Worm (Caenorhabditis elegans) whole organism, mixed stage, embryonic: ENCODE data around the gene lips-2.

ENCODE experiments used
- ces-1 ChIP-seq: fragments of 150-350 bp; optimal IDR thresholded peaks from 2 replicates; lab custom pipeline; 2014; ENCODE audit warnings: missing biosample characterization, missing genetic modification reagents, missing genetic modification characterization
- elt-1 ChIP-seq: sonication (generic microtip); optimal IDR thresholded peaks from 2 replicates; lab custom pipeline; 2017; ENCODE audit warnings: missing genetic modification characterization, mild to moderate bottlenecking, missing compliant biosample characterization, antibody characterized with exemption, moderate library complexity, borderline replicate concordance; ENCODE audit not compliant: insufficient read depth
- ham-2 ChIP-seq: fragments of 200-800 bp; sonication (Bioruptor generic); optimal IDR thresholded peaks from 2 replicates; lab custom pipeline; 2018; ENCODE audit warnings: mild to moderate bottlenecking, missing genetic modification characterization, missing compliant biosample characterization
- hlh-1 ChIP-seq: fragments of 150-350 bp; optimal IDR thresholded peaks from 2 replicates; lab custom pipeline; 2014; ENCODE audit warnings: missing biosample characterization, missing genetic modification reagents, missing genetic modification characterization
- lin-13 ChIP-seq: fragments of 150-350 bp; optimal IDR thresholded peaks from 2 replicates; lab custom pipeline; 2014; ENCODE audit warnings: missing biosample characterization, missing genetic modification characterization
- lsy-2 ChIP-seq: fragments of 150-350 bp; optimal IDR thresholded peaks from 2 replicates; lab custom pipeline; 2014; ENCODE audit warnings: missing biosample characterization, missing genetic modification characterization
- mep-1 ChIP-seq: fragments of 150-350 bp; optimal IDR thresholded peaks from 2 replicates; lab custom pipeline; 2017; ENCODE audit warnings: missing biosample characterization, missing genetic modification reagents, missing genetic modification characterization, inconsistent platforms
- nhr-237 ChIP-seq: fragments of 150-350 bp; optimal IDR thresholded peaks from 2 replicates; lab custom pipeline; 2014; ENCODE audit warnings: missing biosample characterization, missing genetic modification characterization
- snpc-4 ChIP-seq: fragments of 150-350 bp; optimal IDR thresholded peaks from 2 replicates; lab custom pipeline; 2014; ENCODE audit warnings: missing biosample characterization, missing genetic modification characterization
- sptf-1 ChIP-seq: sonication (generic microtip); optimal IDR thresholded peaks from 2 replicates; lab custom pipeline; 2017; ENCODE audit warnings: mild to moderate bottlenecking, missing genetic modification characterization, moderate library complexity, missing compliant biosample characterization
- tbx-8 ChIP-seq: fragments of 200-800 bp; sonication (Bioruptor generic); optimal IDR thresholded peaks from 2 replicates; lab custom pipeline; 2018; ENCODE audit warnings: mild to moderate bottlenecking, missing genetic modification characterization, moderate library complexity, missing compliant biosample characterization
- unc-62 ChIP-seq: fragments of 150-350 bp; optimal IDR thresholded peaks from 2 replicates; lab custom pipeline; 2014; ENCODE audit warnings: missing biosample characterization, missing genetic modification reagents, missing genetic modification characterization
- ztf-11 ChIP-seq: fragments of 150-350 bp; optimal IDR thresholded peaks from 2 replicates; lab custom pipeline; 2014; ENCODE audit warnings: missing biosample characterization, missing genetic modification characterization

DNA sequence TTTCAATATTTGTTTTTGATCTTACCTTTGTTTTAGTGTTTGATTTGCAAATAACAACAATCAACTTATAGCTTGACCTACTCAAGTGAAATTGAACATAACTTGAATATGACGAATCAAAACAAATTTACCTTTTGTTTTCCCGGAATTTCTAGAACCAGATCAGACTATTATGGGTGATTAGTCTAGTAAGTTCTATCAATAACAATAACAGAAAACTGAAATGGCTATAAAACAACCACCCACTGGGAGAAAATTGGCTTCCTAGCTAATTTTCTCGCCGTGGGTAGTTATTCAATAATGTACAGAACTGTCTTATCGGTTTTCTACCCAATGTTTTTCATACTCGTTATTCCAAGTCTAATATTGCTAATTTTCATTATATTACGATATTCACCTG is 43.1 kb downstream of the lips-2 start, which contains the start of gene srd-45:
- TF ChIP-seq ces-1 (GFP tag; lab: Kevin White, UChicago) (no peak), ham-2 (GFP tag; lab: Kevin White, UChicago) (no peak), ztf-11 (no peak), sptf-1 (tag; lab: Kevin White, UChicago) (no peak), hlh-1 (tag; lab: Kevin White, UChicago) (no peak), lsy-2 (tag; lab: Kevin White, UChicago) (no peak), snpc-4 (tag; lab: Kevin White, UChicago) (no peak), nhr-237 (no peak), unc-62 (no peak), mep-1 (tag; lab: Kevin White, UChicago) (no peak), elt-1 (tag; lab: Kevin White, UChicago) (no peak), lin-13 (tag; lab: Kevin White, UChicago) (no peak), tbx-8 (GFP tag; lab: Kevin White, UChicago) (no peak)
